Worm (Caenorhabditis elegans): ENCODE data around the gene irld-1.

The irld-1 gene

ce11 chrV:4374625-4375024 lies 38.1 kb downstream of the irld-1 start, which contains the start of gene neg-1:
TSS of gene neg-1 (minus strand) at chrV:4374874.
- no peak for TF ChIP-seq skn-1 (tag; optimal IDR thresholded peaks at IDR 0.05)
- TF ChIP-seq aly-2 (tag; optimal IDR thresholded peaks at IDR 0.05): no peak

ce11 chrV:4375807-4376564 lies 39.4 kb downstream of the irld-1 start, which contains the start of gene F32D1.7:
TSS of gene F32D1.7 (minus strand) at chrV:4376173.
- TF ChIP-seq nhr-23 (tag; optimal IDR thresholded peaks at IDR 0.05) (no peak), unc-62 (GFP tag; optimal IDR thresholded peaks at IDR 0.05) (no peak), ama-1 (optimal IDR thresholded peaks at IDR 0.05) (no peak), nfya-1 (tag; optimal IDR thresholded peaks at IDR 0.05; ENCODE audit: insufficient read depth) (no peak), pqm-1 (tag; optimal IDR thresholded peaks at IDR 0.05) (no peak), nhr-11 (tag; optimal IDR thresholded peaks at IDR 0.05) (no peak), ztf-11 (tag; optimal IDR thresholded peaks at IDR 0.05) (no peak), snpc-4 (tag; optimal IDR thresholded peaks at IDR 0.05) (no peak)

- no peak for TF ChIP-seq lsy-12 (tag; optimal IDR thresholded peaks at IDR 0.05)
- TF ChIP-seq nhr-43 (tag; optimal IDR thresholded peaks at IDR 0.05; ENCODE audit: poor library complexity, severe bottlenecking): no peak
- TF ChIP-seq ama-1 (optimal IDR thresholded peaks at IDR 0.05): no peak
- TF ChIP-seq nhr-12 (tag; optimal IDR thresholded peaks at IDR 0.05): no peak
- TF ChIP-seq mdl-1 (tag; optimal IDR thresholded peaks at IDR 0.05): no peak
- TF ChIP-seq jun-1 (tag; optimal IDR thresholded peaks at IDR 0.05): no peak
- no peak for TF ChIP-seq elt-2 (tag; optimal IDR thresholded peaks at IDR 0.05)
- no peak for TF ChIP-seq egl-5 (tag; optimal IDR thresholded peaks at IDR 0.05)
- TF ChIP-seq lin-15B (tag; optimal IDR thresholded peaks at IDR 0.05): no peak
- TF ChIP-seq skn-1 (tag; optimal IDR thresholded peaks at IDR 0.05): no peak
- no peak for TF ChIP-seq ztf-4 (tag; optimal IDR thresholded peaks at IDR 0.05)
- no peak for TF ChIP-seq ceh-82 (tag; optimal IDR thresholded peaks at IDR 0.05)
- no peak for TF ChIP-seq mml-1 (tag; optimal IDR thresholded peaks at IDR 0.05)
- TF ChIP-seq ceh-16 (tag; optimal IDR thresholded peaks at IDR 0.05): no peak
- no peak for TF ChIP-seq nhr-28 (tag; optimal IDR thresholded peaks at IDR 0.05)
- TF ChIP-seq nhr-76 (tag; optimal IDR thresholded peaks at IDR 0.05): no peak
- TF ChIP-seq R02D3.7 (tag; optimal IDR thresholded peaks at IDR 0.05): no peak
- TF ChIP-seq elt-3 (tag; optimal IDR thresholded peaks at IDR 0.05): no peak
- no peak for TF ChIP-seq nhr-77 (tag; optimal IDR thresholded peaks at IDR 0.05)
- TF ChIP-seq nfya-1 (tag; optimal IDR thresholded peaks at IDR 0.05; ENCODE audit: insufficient read depth): no peak
Observed at ce11 chrV:4377622-4378021, 41.1 kb downstream of the irld-1 start, which contains the start of gene F32D1.8. TSS of gene F32D1.8 (minus strand) at chrV:4377722.

ce11 chrV:4382298-4382697 lies 45.7 kb downstream of the irld-1 start, which contains the start of gene F13A2.1:
TSS of gene F13A2.1 (minus strand) at chrV:4382398.
- no peak for TF ChIP-seq mdl-1 (tag; optimal IDR thresholded peaks at IDR 0.05)

ce11 chrV:4384482-4384881 lies 47.9 kb downstream of the irld-1 start, which contains the start of gene F13A2.2:
TSS of gene F13A2.2 (minus strand) at chrV:4384582.
- TF ChIP-seq nhr-67 (tag; optimal IDR thresholded peaks at IDR 0.05) (no peak), R02D3.7 (tag; optimal IDR thresholded peaks at IDR 0.05) (no peak), lsy-12 (tag; optimal IDR thresholded peaks at IDR 0.05) (no peak), lin-39 (tag; optimal IDR thresholded peaks at IDR 0.05) (no peak)

- no peak for TF ChIP-seq tbx-2 (tag; optimal IDR thresholded peaks at IDR 0.05)
- TF ChIP-seq R02D3.7 (tag; optimal IDR thresholded peaks at IDR 0.05): no peak
- TF ChIP-seq nhr-11 (tag; optimal IDR thresholded peaks at IDR 0.05): no peak
- no peak for TF ChIP-seq fos-1 (tag; optimal IDR thresholded peaks at IDR 0.05)
- TF ChIP-seq nhr-67 (tag; optimal IDR thresholded peaks at IDR 0.05): no peak
- no peak for TF ChIP-seq fkh-10 (GFP tag; optimal IDR thresholded peaks at IDR 0.05)
- TF ChIP-seq lsy-12 (tag; optimal IDR thresholded peaks at IDR 0.05): no peak
- TF ChIP-seq nhr-237 (tag; optimal IDR thresholded peaks at IDR 0.05): no peak
- TF ChIP-seq nhr-77 (tag; optimal IDR thresholded peaks at IDR 0.05): no peak
- TF ChIP-seq ceh-9 (tag; optimal IDR thresholded peaks at IDR 0.05): no peak
- no peak for TF ChIP-seq eor-1 (tag; optimal IDR thresholded peaks at IDR 0.05)
- TF ChIP-seq mml-1 (tag; optimal IDR thresholded peaks at IDR 0.05): no peak
- TF ChIP-seq pqm-1 (tag; optimal IDR thresholded peaks at IDR 0.05): no peak
- no peak for TF ChIP-seq nhr-43 (tag; optimal IDR thresholded peaks at IDR 0.05; ENCODE audit: poor library complexity, severe bottlenecking)
- no peak for TF ChIP-seq nhr-76 (tag; optimal IDR thresholded peaks at IDR 0.05)
Observed at ce11 chrV:4386173-4386572, 49.6 kb downstream of the irld-1 start, which contains the start of gene F13A2.10. TSS of gene F13A2.10 (minus strand) at chrV:4386273.

All from whole organism, L3 larva.